Fruit fly (Drosophila melanogaster) whole organism: ENCODE measurements around the gene ND-15.

Experiments
- CG8478 ChIP-seq: fragments of >200 bp; optimal IDR thresholded peaks from 2 replicates; lab custom pipeline; 2018; ENCODE audit warnings: inconsistent platforms
- pan ChIP-seq: fragments of >200 bp; optimal IDR thresholded peaks from 2 replicates; lab custom pipeline; 2017

DNA sequence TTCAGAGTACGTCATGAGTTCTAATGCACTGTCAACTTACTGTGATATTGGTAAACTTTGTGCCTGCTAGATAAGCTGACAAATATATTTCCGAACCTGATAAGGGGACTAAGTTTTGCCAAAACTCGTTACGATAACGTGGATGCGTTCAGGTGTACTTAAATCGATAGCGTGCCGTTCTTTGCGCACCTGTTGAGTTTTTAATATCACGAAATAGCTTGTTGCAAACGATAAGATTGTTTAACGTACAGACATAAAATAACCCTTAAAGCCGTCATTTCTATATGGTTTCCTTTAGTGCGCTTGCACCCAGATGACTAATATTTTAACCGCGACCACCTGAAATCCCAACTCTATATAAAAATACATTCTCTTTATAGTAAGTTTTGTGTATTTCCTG, 32.4 kb upstream of the ND-15 start:
- TF ChIP-seq CG8478 (lab: Kevin White, UChicago) (no peak), pan (lab: Kevin White, UChicago) (no peak)
